Worm (Caenorhabditis elegans) whole organism, mixed stage, embryonic: ENCODE data around the gene mec-14.

Experiments
- M03D4.4 ChIP-seq: sonication (generic microtip); optimal IDR thresholded peaks from 2 replicates; lab custom pipeline; 2017; ENCODE audit warnings: mild to moderate bottlenecking, missing genetic modification characterization, missing compliant biosample characterization
- bed-3 ChIP-seq: fragments of 200-800 bp; sonication (Bioruptor generic); optimal IDR thresholded peaks from 3 replicates; lab custom pipeline; 2018; ENCODE audit warnings: mild to moderate bottlenecking, missing genetic modification characterization, moderate library complexity, missing compliant biosample characterization
- blmp-1 ChIP-seq: fragments of 150-350 bp; optimal IDR thresholded peaks from 2 replicates; lab custom pipeline; 2014; ENCODE audit warnings: missing biosample characterization, missing genetic modification characterization
- ceh-39 ChIP-seq: fragments of 150-350 bp; optimal IDR thresholded peaks from 2 replicates; lab custom pipeline; 2014; ENCODE audit warnings: missing biosample characterization, missing genetic modification characterization
- ceh-83 ChIP-seq: fragments of 200-800 bp; sonication (Bioruptor generic); optimal IDR thresholded peaks from 2 replicates; lab custom pipeline; 2018; ENCODE audit warnings: mild to moderate bottlenecking, missing genetic modification characterization, missing compliant biosample characterization
- ces-1 ChIP-seq: fragments of 150-350 bp; optimal IDR thresholded peaks from 2 replicates; lab custom pipeline; 2014; ENCODE audit warnings: missing biosample characterization, missing genetic modification reagents, missing genetic modification characterization
- cnd-1 ChIP-seq: fragments of 200-800 bp; sonication (Bioruptor generic); optimal IDR thresholded peaks from 2 replicates; lab custom pipeline; 2018; ENCODE audit warnings: mild to moderate bottlenecking, missing genetic modification characterization, missing compliant biosample characterization
- drap-1 ChIP-seq: fragments of 200-800 bp; sonication (Bioruptor generic); optimal IDR thresholded peaks from 3 replicates; lab custom pipeline; 2018; ENCODE audit warnings: mild to moderate bottlenecking, missing genetic modification characterization, missing compliant biosample characterization
- elt-1 ChIP-seq: sonication (generic microtip); optimal IDR thresholded peaks from 2 replicates; lab custom pipeline; 2017; ENCODE audit warnings: missing genetic modification characterization, mild to moderate bottlenecking, missing compliant biosample characterization, antibody characterized with exemption, moderate library complexity, borderline replicate concordance; ENCODE audit not compliant: insufficient read depth
- elt-3 ChIP-seq: fragments of 150-350 bp; optimal IDR thresholded peaks from 2 replicates; lab custom pipeline; 2014; ENCODE audit warnings: missing biosample characterization, missing genetic modification characterization
- ham-2 ChIP-seq: fragments of 200-800 bp; sonication (Bioruptor generic); optimal IDR thresholded peaks from 2 replicates; lab custom pipeline; 2018; ENCODE audit warnings: mild to moderate bottlenecking, missing genetic modification characterization, missing compliant biosample characterization
- hlh-1 ChIP-seq: fragments of 150-350 bp; optimal IDR thresholded peaks from 2 replicates; lab custom pipeline; 2014; ENCODE audit warnings: missing biosample characterization, missing genetic modification reagents, missing genetic modification characterization
- lin-13 ChIP-seq: fragments of 150-350 bp; optimal IDR thresholded peaks from 2 replicates; lab custom pipeline; 2014; ENCODE audit warnings: missing biosample characterization, missing genetic modification characterization
- lin-32 ChIP-seq: fragments of 200-800 bp; sonication (Bioruptor generic); optimal IDR thresholded peaks from 2 replicates; lab custom pipeline; 2018; ENCODE audit warnings: mild to moderate bottlenecking, missing genetic modification characterization, missing compliant biosample characterization
- lsy-2 ChIP-seq: fragments of 150-350 bp; optimal IDR thresholded peaks from 2 replicates; lab custom pipeline; 2014; ENCODE audit warnings: missing biosample characterization, missing genetic modification characterization
- mep-1 ChIP-seq: fragments of 150-350 bp; optimal IDR thresholded peaks from 2 replicates; lab custom pipeline; 2017; ENCODE audit warnings: missing biosample characterization, missing genetic modification reagents, missing genetic modification characterization, inconsistent platforms
- nhr-12 ChIP-seq: fragments of 150-350 bp; optimal IDR thresholded peaks from 2 replicates; lab custom pipeline; 2014; ENCODE audit warnings: missing biosample characterization, missing genetic modification characterization
- nhr-2 ChIP-seq: fragments of 150-350 bp; optimal IDR thresholded peaks from 2 replicates; lab custom pipeline; 2014; ENCODE audit warnings: missing biosample characterization, missing genetic modification characterization
- nhr-237 ChIP-seq: fragments of 150-350 bp; optimal IDR thresholded peaks from 2 replicates; lab custom pipeline; 2014; ENCODE audit warnings: missing biosample characterization, missing genetic modification characterization
- nhr-28 ChIP-seq: fragments of 150-350 bp; optimal IDR thresholded peaks from 2 replicates; lab custom pipeline; 2014; ENCODE audit warnings: missing biosample characterization, missing genetic modification characterization
- nhr-76 ChIP-seq: sonication (generic microtip); optimal IDR thresholded peaks from 2 replicates; lab custom pipeline; 2017; ENCODE audit warnings: missing biosample characterization, missing genetic modification characterization
- pha-4 ChIP-seq: fragments of 150-350 bp; optimal IDR thresholded peaks from 2 replicates; lab custom pipeline; 2018; ENCODE audit warnings: missing biosample characterization, missing genetic modification reagents, missing genetic modification characterization
- sem-2 ChIP-seq: fragments of 200-800 bp; sonication (Bioruptor generic); optimal IDR thresholded peaks from 2 replicates; lab custom pipeline; 2018; ENCODE audit warnings: mild to moderate bottlenecking, missing genetic modification characterization, missing compliant biosample characterization
- snpc-4 ChIP-seq: fragments of 150-350 bp; optimal IDR thresholded peaks from 2 replicates; lab custom pipeline; 2014; ENCODE audit warnings: missing biosample characterization, missing genetic modification characterization
- sptf-1 ChIP-seq: sonication (generic microtip); optimal IDR thresholded peaks from 2 replicates; lab custom pipeline; 2017; ENCODE audit warnings: mild to moderate bottlenecking, missing genetic modification characterization, moderate library complexity, missing compliant biosample characterization
- tbx-8 ChIP-seq: fragments of 200-800 bp; sonication (Bioruptor generic); optimal IDR thresholded peaks from 2 replicates; lab custom pipeline; 2018; ENCODE audit warnings: mild to moderate bottlenecking, missing genetic modification characterization, moderate library complexity, missing compliant biosample characterization
- unc-120 ChIP-seq: sonication (generic microtip); optimal IDR thresholded peaks from 2 replicates; lab custom pipeline; 2017; ENCODE audit warnings: missing genetic modification characterization, missing compliant biosample characterization; ENCODE audit not compliant: poor library complexity, severe bottlenecking
- unc-39 ChIP-seq: fragments of 150-350 bp; optimal IDR thresholded peaks from 2 replicates; lab custom pipeline; 2014; ENCODE audit warnings: missing biosample characterization, missing genetic modification characterization
- unc-62 ChIP-seq: fragments of 150-350 bp; optimal IDR thresholded peaks from 2 replicates; lab custom pipeline; 2014; ENCODE audit warnings: missing biosample characterization, missing genetic modification reagents, missing genetic modification characterization
- ztf-11 ChIP-seq: fragments of 150-350 bp; optimal IDR thresholded peaks from 2 replicates; lab custom pipeline; 2014; ENCODE audit warnings: missing biosample characterization, missing genetic modification characterization

Gene mec-14

DNA sequence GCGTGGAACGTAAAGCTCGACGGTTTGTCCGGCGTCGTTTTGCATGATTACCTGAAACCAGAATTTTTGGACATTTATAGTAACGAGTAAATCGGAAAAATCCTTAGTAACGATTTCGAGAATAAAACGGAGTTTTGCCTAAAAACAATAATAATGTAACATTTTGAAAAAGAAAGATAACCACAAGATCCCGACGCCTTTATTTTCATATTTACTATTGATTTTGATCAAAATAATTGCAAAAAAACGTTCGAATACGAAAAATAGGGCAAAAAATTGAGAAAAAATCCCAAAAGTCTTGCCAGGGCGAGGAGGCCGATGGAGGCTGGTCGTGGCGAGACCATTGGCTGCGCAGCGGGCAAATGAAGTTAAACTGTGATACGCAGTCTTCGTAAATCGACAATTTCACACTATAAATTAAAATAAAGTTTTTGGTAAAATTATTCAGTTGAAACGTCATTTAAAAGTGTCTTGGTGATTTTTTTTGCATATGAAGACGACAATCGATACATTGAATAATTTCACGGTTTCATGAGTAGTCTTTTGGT is 3.1 kb downstream of the mec-14 start, which contains the start of gene rps-21:
Gene rps-21, minus strand, starts transcription at position 51 of the 548 bp plus-strand sequence.
- TF ChIP-seq unc-62 (GFP tag; lab: Kevin White, UChicago) (peak; percentile 3), lin-13 (tag; lab: Kevin White, UChicago) (peak; percentile 16), elt-3 (no peak), tbx-8 (GFP tag; lab: Kevin White, UChicago) (no peak), pha-4 (tag; lab: Kevin White, UChicago) (peak; percentile 54), sptf-1 (tag; lab: Kevin White, UChicago) (peak; percentile 26), lsy-2 (tag; lab: Kevin White, UChicago) (peak; percentile 82), mep-1 (tag; lab: Kevin White, UChicago) (peak; percentile 87), drap-1 (no peak), unc-120 (tag; lab: Kevin White, UChicago) (peak; percentile 6), ceh-39 (tag; lab: Kevin White, UChicago) (peak; percentile 73), ham-2 (GFP tag; lab: Kevin White, UChicago) (no peak), ces-1 (GFP tag; lab: Kevin White, UChicago) (peak; percentile 92), bed-3 (GFP tag; lab: Kevin White, UChicago) (no peak), nhr-237 (tag; lab: Kevin White, UChicago) (peak; percentile 85)
- TF ChIP-seq, all 35 proteins: peak for 10

DNA sequence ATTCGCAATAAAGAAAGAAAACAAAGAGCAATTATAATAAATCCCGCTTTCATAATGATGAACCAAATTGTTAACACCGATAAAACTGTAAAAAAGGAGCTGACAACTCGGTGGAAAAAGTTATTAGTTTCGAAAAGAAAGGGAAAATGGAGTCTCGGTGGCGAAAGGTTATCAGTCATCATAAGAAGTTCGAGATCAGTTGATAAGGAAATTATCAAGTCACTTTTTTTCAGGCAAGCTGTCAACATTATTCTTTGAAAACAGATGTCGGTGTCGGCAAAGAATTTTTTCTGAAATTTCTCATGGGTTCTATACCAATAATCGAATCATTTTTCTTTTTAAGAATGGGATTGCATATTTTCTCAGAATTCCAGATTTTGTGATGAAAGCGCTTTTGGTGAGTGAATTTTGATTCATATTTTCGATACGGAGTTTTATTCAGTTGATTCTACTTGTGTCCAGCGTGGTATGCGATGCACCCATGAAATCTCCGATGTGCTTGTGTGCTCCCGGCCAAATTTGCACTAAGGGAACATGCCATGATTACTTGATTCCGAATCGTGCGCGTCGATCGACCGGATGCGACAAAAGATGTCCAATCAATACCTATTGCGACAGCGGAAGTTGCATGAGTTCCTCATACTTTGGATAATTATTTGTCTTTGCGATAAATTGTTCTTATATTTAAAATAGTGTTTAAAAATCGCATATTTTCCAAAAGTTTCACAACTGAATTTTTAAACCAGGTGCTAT is 4.3 kb downstream of the mec-14 start, which contains the start of the genes F37C12.21 and F37C12.10:
Gene F37C12.21, plus strand, starts transcription at position 58 of the 753 bp plus-strand sequence.
Gene F37C12.10, minus strand, starts transcription at position 85 of the 753 bp plus-strand sequence.
- TF ChIP-seq lsy-2 (tag; lab: Kevin White, UChicago), result no peak
- no peak for TF ChIP-seq ceh-83 (GFP tag; lab: Kevin White, UChicago)
- no peak for TF ChIP-seq nhr-76
- no peak for TF ChIP-seq blmp-1 (tag; lab: Kevin White, UChicago)
- TF ChIP-seq hlh-1 (tag; lab: Kevin White, UChicago), result no peak
- no peak for TF ChIP-seq cnd-1 (tag; lab: Kevin White, UChicago)
- TF ChIP-seq ces-1 (GFP tag; lab: Kevin White, UChicago), result no peak
- no peak for TF ChIP-seq sem-2 (GFP tag; lab: Kevin White, UChicago)

DNA sequence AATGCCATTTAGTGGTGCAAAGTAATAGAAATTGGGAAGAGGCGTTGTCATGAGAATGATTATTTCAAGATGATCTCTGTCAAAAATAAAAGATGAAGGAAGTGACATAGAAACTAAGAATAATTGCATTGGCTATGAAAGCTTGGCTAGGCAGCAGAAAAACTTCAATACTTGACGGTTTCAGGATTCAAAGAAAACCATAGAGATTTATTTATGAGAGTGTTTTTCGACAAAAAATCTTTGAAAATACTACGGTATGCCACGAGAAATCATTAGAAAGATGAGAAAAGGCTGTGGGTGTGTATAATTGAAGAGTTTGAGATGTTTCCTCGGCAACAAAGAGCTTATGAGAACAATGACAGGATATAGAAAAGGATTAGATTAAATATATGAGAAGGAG is 7.3 kb downstream of the mec-14 start, which contains the start of gene F37C12.14:
Gene F37C12.14, minus strand, starts transcription at position 101 of the 400 bp plus-strand sequence.
- TF ChIP-seq ceh-83 (GFP tag; lab: Kevin White, UChicago), result no peak
- TF ChIP-seq lsy-2 (tag; lab: Kevin White, UChicago), result no peak
- TF ChIP-seq mep-1 (tag; lab: Kevin White, UChicago), result no peak
- no peak for TF ChIP-seq nhr-237 (tag; lab: Kevin White, UChicago)
- no peak for TF ChIP-seq lin-32 (GFP tag; lab: Kevin White, UChicago)
- TF ChIP-seq snpc-4 (tag; lab: Kevin White, UChicago), result no peak
- no peak for TF ChIP-seq nhr-2 (tag; lab: Kevin White, UChicago)

DNA sequence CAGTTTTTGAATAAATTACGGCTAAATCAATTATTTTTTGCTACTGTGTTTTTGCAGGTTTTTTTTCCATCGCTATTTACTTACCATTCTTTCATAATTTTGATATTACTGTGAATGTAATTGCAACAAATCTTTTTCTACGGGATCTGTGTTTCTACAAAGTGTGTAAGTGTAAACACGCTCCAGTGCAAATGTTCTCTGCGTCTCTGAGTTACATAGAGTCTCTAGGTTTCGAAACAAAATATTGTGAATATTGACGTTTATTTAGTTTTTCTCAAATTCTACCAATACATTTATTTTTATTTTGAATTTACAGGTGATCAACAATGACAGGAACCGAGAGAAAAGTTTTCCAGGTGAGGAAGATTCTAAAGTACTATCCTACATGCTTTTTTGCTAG is 8.8 kb downstream of the mec-14 start, which contains the start of gene yju-2:
Gene yju-2, plus strand, starts transcription at position 315 of the 400 bp plus-strand sequence.
- TF ChIP-seq sptf-1 (tag; lab: Kevin White, UChicago) (peak; percentile 4), M03D4.4 (tag; lab: Kevin White, UChicago) (no peak), unc-39 (tag; lab: Kevin White, UChicago) (no peak), nhr-28 (no peak), elt-1 (no peak), pha-4 (tag; lab: Kevin White, UChicago) (peak; percentile 82), ces-1 (GFP tag; lab: Kevin White, UChicago) (peak; percentile 69), ztf-11 (tag; lab: Kevin White, UChicago) (no peak), tbx-8 (GFP tag; lab: Kevin White, UChicago) (no peak), nhr-12 (tag; lab: Kevin White, UChicago) (no peak), nhr-237 (tag; lab: Kevin White, UChicago) (peak; percentile 47), lsy-2 (tag; lab: Kevin White, UChicago) (peak; percentile 70), bed-3 (GFP tag; lab: Kevin White, UChicago) (no peak), ceh-39 (tag; lab: Kevin White, UChicago) (peak; percentile 24)
